Fruit fly (Drosophila melanogaster): ENCODE results near the gene CG8565.

Gene CG8565

DNA sequence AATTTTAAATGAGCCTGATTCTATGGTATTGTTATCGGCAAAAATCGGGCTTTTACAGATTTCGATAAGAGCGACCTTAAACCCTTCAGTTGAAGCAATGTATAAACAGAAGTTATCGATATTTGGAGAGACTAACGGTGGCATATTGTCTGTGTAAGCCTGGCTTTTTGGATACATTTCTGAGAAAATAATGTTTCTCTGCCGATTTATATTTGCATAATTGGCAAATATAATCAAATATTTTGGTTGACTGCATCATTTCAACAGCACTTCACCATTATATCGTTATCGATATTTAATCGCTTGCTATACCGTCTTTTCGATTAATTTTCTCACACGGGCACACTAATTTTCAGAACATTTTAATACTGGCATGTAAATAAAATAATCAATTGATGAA lies 32.2 kb downstream of the CG8565 start, which contains the start of gene CG16952 (continued):
- TF ChIP-seq fd59A (GFP tag; optimal IDR thresholded peaks at IDR 0.05) (no peak), CG8319 (GFP tag; optimal IDR thresholded peaks at IDR 0.05) (no peak), achi (GFP tag; optimal IDR thresholded peaks at IDR 0.05) (no peak), Ets21C (GFP tag; optimal IDR thresholded peaks at IDR 0.05) (no peak), CG15336 (GFP tag; IDR thresholded peaks at IDR 0.05) (no peak), Hr38 (GFP tag; optimal IDR thresholded peaks at IDR 0.05) (no peak), Blimp-1 (GFP tag; optimal IDR thresholded peaks at IDR 0.05) (no peak), CG10631 (GFP tag; optimal IDR thresholded peaks at IDR 0.05) (no peak), Eip78C (GFP tag) (no peak), fd85E (GFP tag; optimal IDR thresholded peaks at IDR 0.05) (no peak), topi (GFP tag; optimal IDR thresholded peaks at IDR 0.05) (peak; percentile 0), CG4318 (GFP tag; optimal IDR thresholded peaks at IDR 0.05) (no peak)

dm6 chrX:15870777-15871757 lies 33.4 kb downstream of the CG8565 start:
- TF ChIP-seq esn (GFP tag; optimal IDR thresholded peaks at IDR 0.05) (peak; percentile 9), Eip78C (GFP tag) (peak; percentile 80), Sox15 (GFP tag; optimal IDR thresholded peaks at IDR 0.05) (no peak), CG6276 (GFP tag; optimal IDR thresholded peaks at IDR 0.05) (no peak), CG16779 (tag; optimal IDR thresholded peaks at IDR 0.05) (no peak), topi (GFP tag; optimal IDR thresholded peaks at IDR 0.05) (no peak), CG15336 (GFP tag; IDR thresholded peaks at IDR 0.05) (0 out of 2 replicates have a peak, but pooled peaks have one; percentile 10), CG10669 (GFP tag; optimal IDR thresholded peaks at IDR 0.05) (no peak), CG1621 (tag; optimal IDR thresholded peaks at IDR 0.05) (no peak), salr (GFP tag; optimal IDR thresholded peaks at IDR 0.05) (no peak), fkh (GFP tag; optimal IDR thresholded peaks at IDR 0.05) (peak; percentile 84), CG4318 (GFP tag; optimal IDR thresholded peaks at IDR 0.05) (no peak), CG8632 (GFP tag; optimal IDR thresholded peaks at IDR 0.05) (no peak), CG6854 (GFP tag; optimal IDR thresholded peaks at IDR 0.05) (peak; percentile 34)

DNA sequence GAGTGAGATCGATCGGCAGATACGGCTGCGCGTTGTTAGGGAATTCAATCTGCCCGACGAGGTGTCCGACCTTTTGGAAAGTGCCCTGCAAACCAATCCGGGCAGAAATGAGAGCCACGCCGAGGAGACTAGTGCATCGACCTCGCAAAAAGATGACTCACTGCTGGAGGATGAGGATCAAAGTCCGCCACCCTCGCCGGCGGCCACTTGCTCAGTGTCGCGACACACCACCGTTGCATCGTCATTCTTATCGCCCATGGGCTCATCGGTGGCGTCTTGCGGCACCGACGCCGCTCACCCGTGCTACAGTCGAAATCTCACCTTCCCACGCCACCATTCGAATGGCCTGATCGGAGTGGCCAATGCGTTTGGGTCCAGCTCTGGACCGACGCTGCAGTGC lies 36.8 kb downstream of the CG8565 start:
- TF ChIP-seq CG31627 (GFP tag; optimal IDR thresholded peaks at IDR 0.05) (no peak), acj6 (GFP tag; optimal IDR thresholded peaks at IDR 0.05) (no peak), lz (GFP tag; optimal IDR thresholded peaks at IDR 0.05) (no peak), ss (GFP tag; optimal IDR thresholded peaks at IDR 0.05) (no peak), svp (GFP tag) (peak; percentile 94), CG6808 (GFP tag; optimal IDR thresholded peaks at IDR 0.05) (no peak)

dm6 chrX:15875569-15875968 lies 37.9 kb downstream of the CG8565 start:
- TF ChIP-seq Sox102F (GFP tag; optimal IDR thresholded peaks at IDR 0.05) = no peak
- TF ChIP-seq Smox (GFP tag; optimal IDR thresholded peaks at IDR 0.05) = no peak
- TF ChIP-seq CG8632 (GFP tag; optimal IDR thresholded peaks at IDR 0.05) = no peak
- TF ChIP-seq CG6276 (GFP tag; optimal IDR thresholded peaks at IDR 0.05) = no peak
- TF ChIP-seq Hr4 (GFP tag; optimal IDR thresholded peaks at IDR 0.05) = no peak
- TF ChIP-seq Gug (GFP tag; IDR thresholded peaks at IDR 0.05) = no peak
- TF ChIP-seq CG8119 (GFP tag; IDR thresholded peaks at IDR 0.05) = no peak
- no peak for TF ChIP-seq lz (GFP tag; optimal IDR thresholded peaks at IDR 0.05)
- no peak for TF ChIP-seq achi (GFP tag; optimal IDR thresholded peaks at IDR 0.05)
